Worm (Caenorhabditis elegans): ENCODE measurements around the gene lips-6.

- TF ChIP-seq tra-4 (tag; optimal IDR thresholded peaks at IDR 0.05) (no peak), flt-1 (GFP tag; IDR thresholded peaks at IDR 0.05) (no peak), ama-1 (optimal IDR thresholded peaks at IDR 0.05) (no peak), tbx-11 (GFP tag; IDR thresholded peaks at IDR 0.05) (no peak), aly-1 (tag; optimal IDR thresholded peaks at IDR 0.05) (no peak), sea-1 (GFP tag; conservative IDR thresholded peaks at IDR 0.05) (no peak)
These were observed 31.2 kb upstream of the lips-6 start, which contains the start of gene T12G3.2 for ce11 chrIV:12046524-12047203.
